Fruit fly (Drosophila melanogaster): ENCODE results near the gene CG8012.

CG8012 gene

dm6 chr3L:8180464-8181137 is 34.5 kb upstream of the CG8012 start, which contains the start of the genes mthl7 and Uxs:
Gene mthl7, minus strand, starts transcription at chr3L:8180514.
Gene Uxs, plus strand, starts transcription at chr3L:8180923.
- TF ChIP-seq foxo (GFP tag; optimal IDR thresholded peaks at IDR 0.05): no peak
- no peak for TF ChIP-seq dl (GFP tag; optimal IDR thresholded peaks at IDR 0.05; ENCODE audit: insufficient read depth in 1 of 2, partially characterized antibody in 2 of 2)

dm6 chr3L:8185263-8186227 is 29.5 kb upstream of the CG8012 start:
- TF ChIP-seq Mio (GFP tag; optimal IDR thresholded peaks at IDR 0.05) (no peak), rgr (GFP tag; optimal IDR thresholded peaks at IDR 0.05) (peak; percentile 47), Hr83 (GFP tag; optimal IDR thresholded peaks at IDR 0.05; ENCODE audit: poor library complexity, severe bottlenecking) (no peak), psq (GFP tag; optimal IDR thresholded peaks at IDR 0.05) (peak; percentile 45), Sp1 (GFP tag; optimal IDR thresholded peaks at IDR 0.05) (peak; percentile 33), foxo (GFP tag; optimal IDR thresholded peaks at IDR 0.05) (peak in 1 of 2 experiments; percentile 56), Hnf4 (GFP tag; optimal IDR thresholded peaks at IDR 0.05) (peak; percentile 50), fru (GFP tag; optimal IDR thresholded peaks at IDR 0.05) (peak; percentile 85), sv (GFP tag; optimal IDR thresholded peaks at IDR 0.05) (peak; percentile 60), dsf (GFP tag; optimal IDR thresholded peaks at IDR 0.05; ENCODE audit: borderline replicate concordance) (no peak), Jra (GFP tag; optimal IDR thresholded peaks at IDR 0.05) (peak; percentile 68), br (GFP tag; optimal IDR thresholded peaks at IDR 0.05) (peak; percentile 56), ey (GFP tag; optimal IDR thresholded peaks at IDR 0.05) (peak; percentile 62), h (GFP tag; optimal IDR thresholded peaks at IDR 0.05) (peak; percentile 88), HLH106 (tag; optimal IDR thresholded peaks at IDR 0.05) (peak; percentile 28), OdsH (GFP tag; optimal IDR thresholded peaks at IDR 0.05) (peak; percentile 26), tai (GFP tag; optimal IDR thresholded peaks at IDR 0.05) (no peak), Rel (GFP tag; optimal IDR thresholded peaks at IDR 0.05) (no peak), Rel (tag; optimal IDR thresholded peaks at IDR 0.05) (no peak), woc (GFP tag; optimal IDR thresholded peaks at IDR 0.05) (peak; percentile 50)

- TF ChIP-seq fru (GFP tag; optimal IDR thresholded peaks at IDR 0.05) (peak; percentile 87), Jra (GFP tag; optimal IDR thresholded peaks at IDR 0.05) (peak; percentile 88), Mio (GFP tag; optimal IDR thresholded peaks at IDR 0.05) (peak; percentile 35), lola (GFP tag; optimal IDR thresholded peaks at IDR 0.05) (no peak), Hr78 (GFP tag; optimal IDR thresholded peaks at IDR 0.05) (no peak), Myc (optimal IDR thresholded peaks at IDR 0.05) (peak; percentile 49), N (GFP tag; optimal IDR thresholded peaks at IDR 0.05) (peak; percentile 63), CG9705 (GFP tag; optimal IDR thresholded peaks at IDR 0.05) (peak; percentile 85), br (GFP tag; optimal IDR thresholded peaks at IDR 0.05) (peak; percentile 80), Hr83 (GFP tag; optimal IDR thresholded peaks at IDR 0.05; ENCODE audit: poor library complexity, severe bottlenecking) (peak; percentile 88), Vsx2 (GFP tag; optimal IDR thresholded peaks at IDR 0.05; ENCODE audit: partially characterized antibody) (no peak), dl (GFP tag; optimal IDR thresholded peaks at IDR 0.05; ENCODE audit: insufficient read depth in 1 of 2, partially characterized antibody in 2 of 2) (no peak), rgr (GFP tag; optimal IDR thresholded peaks at IDR 0.05) (peak; percentile 87), jim (GFP tag; optimal IDR thresholded peaks at IDR 0.05) (peak; percentile 36), CrebA (GFP tag; optimal IDR thresholded peaks at IDR 0.05; ENCODE audit: borderline replicate concordance) (no peak), Dif (GFP tag; optimal IDR thresholded peaks at IDR 0.05; ENCODE audit: partially characterized antibody) (peak; percentile 5), tai (GFP tag; optimal IDR thresholded peaks at IDR 0.05) (no peak), GATAd (GFP tag; optimal IDR thresholded peaks at IDR 0.05) (peak; percentile 74), brk (GFP tag; optimal IDR thresholded peaks at IDR 0.05) (no peak), foxo (GFP tag; optimal IDR thresholded peaks at IDR 0.05) (peak in 1 of 2 experiments; percentile 92), dmrt93B (GFP tag; optimal IDR thresholded peaks at IDR 0.05) (peak; percentile 91), woc (GFP tag; optimal IDR thresholded peaks at IDR 0.05) (peak; percentile 91), CG32264 (GFP tag; optimal IDR thresholded peaks at IDR 0.05) (peak; percentile 29), pan (optimal IDR thresholded peaks at IDR 0.05) (no peak), ey (GFP tag; optimal IDR thresholded peaks at IDR 0.05) (peak; percentile 84), Rel (GFP tag; optimal IDR thresholded peaks at IDR 0.05) (peak; percentile 49), Rel (tag; optimal IDR thresholded peaks at IDR 0.05) (peak; percentile 69), dsf (GFP tag; optimal IDR thresholded peaks at IDR 0.05; ENCODE audit: borderline replicate concordance) (peak; percentile 86), Hnf4 (GFP tag; optimal IDR thresholded peaks at IDR 0.05) (peak; percentile 90), h (GFP tag; optimal IDR thresholded peaks at IDR 0.05) (peak; percentile 91), sv (GFP tag; optimal IDR thresholded peaks at IDR 0.05) (peak; percentile 90), HLH106 (tag; optimal IDR thresholded peaks at IDR 0.05) (peak; percentile 93), usp (GFP tag; optimal IDR thresholded peaks at IDR 0.05) (no peak), sage (GFP tag; optimal IDR thresholded peaks at IDR 0.05) (peak; percentile 50), OdsH (GFP tag; optimal IDR thresholded peaks at IDR 0.05) (peak; percentile 85), Abd-B (GFP tag; optimal IDR thresholded peaks at IDR 0.05) (no peak)
Measured at dm6 chr3L:8186627-8187396, 28.3 kb upstream of the CG8012 start, which contains the start of the genes ERR and Atg18a. Gene ERR, minus strand, starts transcription at chr3L:8186671. Gene Atg18a, plus strand, starts transcription at chr3L:8186857.

Data from whole organism, wandering third instar larva.